Fruit fly (Drosophila melanogaster) whole organism, embryonic: ENCODE results near the gene CG32813.
A peak's percentile ranks its signal among the peaks of the same experiment; 100 is the strongest.

Experiments used
- Adf1 ChIP-seq: fragments of 200-800 bp; sonication (Bioruptor generic); IDR thresholded peaks from 2 replicates; pipeline ENCODE4 v1.3.6; 2022; ENCODE audit warnings: missing biosample characterization, missing genetic modification characterization
- CG10267 ChIP-seq: fragments of 200-800 bp; sonication (Bioruptor generic); optimal IDR thresholded peaks from 2 replicates; lab custom pipeline; 2018; ENCODE audit warnings: missing biosample characterization, mild to moderate bottlenecking, missing genetic modification characterization, moderate library complexity
- CG11085 ChIP-seq: fragments of 200-800 bp; sonication (Bioruptor generic); IDR thresholded peaks from 2 replicates; pipeline ENCODE4 v1.3.6; 2022; ENCODE audit warnings: missing biosample characterization, missing genetic modification characterization
- CG12155 ChIP-seq: fragments of 200-800 bp; sonication (Bioruptor generic); optimal IDR thresholded peaks from 3 replicates; lab custom pipeline; 2016; ENCODE audit warnings: missing biosample characterization, missing genetic modification characterization
- CG12769 ChIP-seq: fragments of 200-800 bp; sonication (Bioruptor generic); optimal IDR thresholded peaks from 2 replicates; lab custom pipeline; 2019; ENCODE audit warnings: missing biosample characterization, mild to moderate bottlenecking, missing genetic modification characterization, moderate library complexity
- CG1792 ChIP-seq: fragments of 200-800 bp; sonication (Bioruptor generic); optimal IDR thresholded peaks from 2 replicates; lab custom pipeline; 2016; ENCODE audit warnings: missing biosample characterization, missing genetic modification characterization
- CG18011 ChIP-seq: fragments of 200-800 bp; sonication (Bioruptor generic); optimal IDR thresholded peaks from 2 replicates; lab custom pipeline; 2017; ENCODE audit warnings: missing biosample characterization, missing genetic modification characterization, mild to moderate bottlenecking, moderate library complexity, missing genotype
- CG2116 ChIP-seq: fragments of 200-800 bp; sonication (Bioruptor generic); optimal IDR thresholded peaks from 3 replicates; lab custom pipeline; 2018; ENCODE audit warnings: missing biosample characterization, mild to moderate bottlenecking, missing genetic modification characterization
- CG34224 ChIP-seq: fragments of 200-800 bp; sonication (Bioruptor generic); IDR thresholded peaks from 3 replicates; pipeline ENCODE4 v1.3.6; 2022; ENCODE audit warnings: missing biosample characterization, missing genetic modification characterization; ENCODE audit not compliant: partially characterized antibody
- CG42726 ChIP-seq: fragments of 200-800 bp; sonication (Bioruptor generic); IDR thresholded peaks from 2 replicates; pipeline ENCODE4 v1.3.6; 2022; ENCODE audit warnings: missing biosample characterization, missing genetic modification characterization; ENCODE audit not compliant: partially characterized antibody
- CG4360 ChIP-seq: fragments of 200-800 bp; sonication (Bioruptor generic); IDR thresholded peaks from 2 replicates; pipeline ENCODE4 v1.3.6; 2022; ENCODE audit warnings: missing biosample characterization, missing genetic modification characterization
- CG5245 ChIP-seq: fragments of 200-800 bp; sonication (Bioruptor generic); optimal IDR thresholded peaks from 3 replicates; lab custom pipeline; 2016; ENCODE audit warnings: missing biosample characterization, missing genetic modification characterization
- CG6791 ChIP-seq: fragments of 200-800 bp; sonication (Bioruptor generic); IDR thresholded peaks from 3 replicates; pipeline ENCODE4 v1.3.6; 2022; ENCODE audit warnings: missing biosample characterization, missing genetic modification characterization; ENCODE audit not compliant: partially characterized antibody
- CG9797 ChIP-seq: fragments of 200-800 bp; sonication (Bioruptor generic); optimal IDR thresholded peaks from 3 replicates; lab custom pipeline; 2018; ENCODE audit warnings: missing biosample characterization, mild to moderate bottlenecking, missing genetic modification characterization
- CTCF ChIP-seq: fragments of 200-800 bp; sonication (Bioruptor generic); optimal IDR thresholded peaks from 2 replicates; lab custom pipeline; 2017; ENCODE audit warnings: missing biosample characterization, mild to moderate bottlenecking, missing genetic modification characterization, moderate library complexity
- D ChIP-seq, 2 experiments: fragments of 200-800 bp in 1 of 2; fragments of >200 bp in 1 of 2; sonication (Bioruptor generic) in 1 of 2; optimal IDR thresholded peaks; 2 replicates in 1 of 2; 3 replicates in 1 of 2; lab custom pipeline; 2017; ENCODE audit warnings: mild to moderate bottlenecking in 1 of 2, missing biosample characterization in 1 of 2, missing genetic modification characterization in 1 of 2, missing genetic modification reagents in 1 of 2
- E2f2 ChIP-seq: fragments of 200-800 bp; sonication (Bioruptor generic); IDR thresholded peaks from 2 replicates; pipeline ENCODE4 v1.3.6; 2022; ENCODE audit warnings: missing biosample characterization, missing genetic modification characterization
- Ets97D ChIP-seq: fragments of 200-800 bp; sonication (Bioruptor generic); optimal IDR thresholded peaks from 3 replicates; lab custom pipeline; 2016; ENCODE audit warnings: missing biosample characterization, missing genetic modification characterization
- GATAe ChIP-seq: fragments of 200-800 bp; sonication (Bioruptor generic); conservative IDR thresholded peaks from 2 replicates; pipeline ENCODE4 v1.3.6; 2022; ENCODE audit warnings: missing biosample characterization, missing genetic modification characterization
- HLH4C ChIP-seq: fragments of 200-800 bp; sonication (Bioruptor generic); IDR thresholded peaks from 3 replicates; pipeline ENCODE4 v1.3.6; 2022; ENCODE audit warnings: missing biosample characterization, missing genetic modification characterization; ENCODE audit not compliant: partially characterized antibody
- Nf-YC ChIP-seq: fragments of 200-800 bp; optimal IDR thresholded peaks from 3 replicates; lab custom pipeline; 2019; ENCODE audit warnings: missing biosample characterization, mild to moderate bottlenecking, missing genetic modification characterization, moderate library complexity
- Rx ChIP-seq: fragments of 200-800 bp; sonication (Bioruptor generic); IDR thresholded peaks from 2 replicates; pipeline ENCODE4 v1.3.6; 2022; ENCODE audit warnings: missing biosample characterization, missing genetic modification characterization
- Sry-δ ChIP-seq: fragments of 200-800 bp; sonication (Bioruptor generic); optimal IDR thresholded peaks from 2 replicates; lab custom pipeline; 2016; ENCODE audit warnings: missing biosample characterization, missing genetic modification characterization
- Tbp ChIP-seq: fragments of >200 bp; optimal IDR thresholded peaks from 2 replicates; lab custom pipeline; 2018; ENCODE audit warnings: missing biosample characterization, missing genetic modification characterization
- Xrp1 ChIP-seq: fragments of 200-800 bp; sonication (Bioruptor generic); IDR thresholded peaks from 2 replicates; pipeline ENCODE4 v1.3.6; 2022; ENCODE audit warnings: missing biosample characterization, missing genetic modification characterization
- cato ChIP-seq: fragments of 200-800 bp; sonication (Bioruptor generic); optimal IDR thresholded peaks from 2 replicates; lab custom pipeline; 2016; ENCODE audit warnings: missing biosample characterization, missing genetic modification characterization, borderline replicate concordance
- chinmo ChIP-seq: fragments of 200-800 bp; sonication (Bioruptor generic); IDR thresholded peaks from 4 replicates; pipeline ENCODE4 v1.3.6; 2022; ENCODE audit warnings: missing biosample characterization, missing genetic modification characterization; ENCODE audit not compliant: partially characterized antibody
- eve ChIP-seq, 2 experiments: fragments of >200 bp; optimal IDR thresholded peaks; 2 replicates each; lab custom pipeline; 2017; ENCODE audit warnings: missing biosample characterization in 2 of 2, missing genetic modification characterization in 2 of 2
- exex ChIP-seq: fragments of 200-800 bp; sonication (Bioruptor generic); optimal IDR thresholded peaks from 4 replicates; lab custom pipeline; 2018; ENCODE audit warnings: missing biosample characterization, mild to moderate bottlenecking, missing genetic modification characterization, moderate library complexity
- gcm ChIP-seq: fragments of 200-800 bp; sonication (Bioruptor generic); optimal IDR thresholded peaks from 2 replicates; lab custom pipeline; 2019; ENCODE audit warnings: missing biosample characterization, mild to moderate bottlenecking, missing genetic modification characterization, moderate library complexity
- gfzf ChIP-seq: fragments of 200-800 bp; sonication (Bioruptor generic); optimal IDR thresholded peaks from 2 replicates; lab custom pipeline; 2016; ENCODE audit warnings: missing biosample characterization, mild to moderate bottlenecking, missing genetic modification characterization, moderate library complexity
- ken ChIP-seq: fragments of 200-800 bp; sonication (Bioruptor generic); IDR thresholded peaks from 3 replicates; pipeline ENCODE4 v1.3.6; 2022; ENCODE audit warnings: missing biosample characterization, missing genetic modification characterization
- maf-S ChIP-seq: fragments of 200-800 bp; sonication (Bioruptor generic); optimal IDR thresholded peaks from 2 replicates; lab custom pipeline; 2016; ENCODE audit warnings: missing biosample characterization, missing genetic modification characterization
- mld ChIP-seq: fragments of 200-800 bp; sonication (Bioruptor generic); IDR thresholded peaks from 3 replicates; pipeline ENCODE4 v1.3.6; 2022; ENCODE audit warnings: missing biosample characterization, missing genetic modification characterization; ENCODE audit not compliant: partially characterized antibody
- nerfin-1 ChIP-seq: fragments of 200-800 bp; sonication (Bioruptor generic); optimal IDR thresholded peaks from 3 replicates; lab custom pipeline; 2019; ENCODE audit warnings: missing biosample characterization, mild to moderate bottlenecking, missing genetic modification characterization, moderate library complexity
- nom ChIP-seq: fragments of 200-800 bp; sonication (Bioruptor generic); optimal IDR thresholded peaks from 2 replicates; lab custom pipeline; 2017; ENCODE audit warnings: missing biosample characterization, missing genetic modification characterization, mild to moderate bottlenecking, moderate library complexity, missing genetic modification reagents
- onecut ChIP-seq: fragments of 200-800 bp; sonication (Bioruptor generic); IDR thresholded peaks from 2 replicates; pipeline ENCODE4 v1.3.6; 2022; ENCODE audit warnings: missing biosample characterization, missing genetic modification characterization
- sc ChIP-seq, 3 experiments: fragments of >200 bp in 2 of 3; fragments of 200-800 bp in 1 of 3; sonication (Bioruptor generic) in 1 of 3; optimal IDR thresholded peaks; 2 replicates in 2 of 3; 3 replicates in 1 of 3; lab custom pipeline; 2017; ENCODE audit warnings: mild to moderate bottlenecking in 1 of 3, missing biosample characterization in 1 of 3, missing genetic modification characterization in 1 of 3, missing genetic modification reagents in 1 of 3
- sim ChIP-seq: fragments of 200-800 bp; sonication (Bioruptor generic); IDR thresholded peaks from 2 replicates; pipeline ENCODE4 v1.3.6; 2022; ENCODE audit warnings: missing biosample characterization, missing genetic modification characterization
- stc ChIP-seq: fragments of 200-800 bp; sonication (Bioruptor generic); IDR thresholded peaks from 2 replicates; pipeline ENCODE4 v1.3.6; 2022; ENCODE audit warnings: missing biosample characterization, missing genetic modification characterization
- tgo ChIP-seq: fragments of 200-800 bp; sonication (Bioruptor generic); IDR thresholded peaks from 3 replicates; pipeline ENCODE4 v1.3.6; 2022; ENCODE audit warnings: missing biosample characterization, missing genetic modification characterization
- ttk ChIP-seq: fragments of 200-800 bp; sonication (Bioruptor generic); IDR thresholded peaks from 2 replicates; pipeline ENCODE4 v2.1.2; 2022; ENCODE audit warnings: missing biosample characterization, missing genetic modification characterization
- unpg ChIP-seq: fragments of 200-800 bp; sonication (Bioruptor generic); optimal IDR thresholded peaks from 3 replicates; lab custom pipeline; 2018; ENCODE audit warnings: missing biosample characterization, mild to moderate bottlenecking, missing genetic modification characterization, moderate library complexity
- wor ChIP-seq: fragments of 200-800 bp; sonication (Bioruptor generic); IDR thresholded peaks from 2 replicates; pipeline ENCODE4 v1.3.6; 2022; ENCODE audit warnings: missing biosample characterization, missing genetic modification characterization
- zen ChIP-seq: fragments of 200-800 bp; sonication (Bioruptor generic); optimal IDR thresholded peaks from 3 replicates; lab custom pipeline; 2018; ENCODE audit warnings: missing biosample characterization, mild to moderate bottlenecking, missing genetic modification characterization, moderate library complexity

CG32813 gene

dm6 chrX:1370104-1370802 lies 10.5 kb upstream of the CG32813 start, which contains the start of gene ssx (continued):
- TF ChIP-seq GATAe (GFP tag; lab: Robert Waterston, UW), result no peak
- peak; percentile 44; the same call in 1 of the 2 replicates for TF ChIP-seq Rx
- no peak for TF ChIP-seq CG18011 (GFP tag; lab: Kevin White, UChicago)
- no peak for TF ChIP-seq sc (optimal IDR thresholded peaks at IDR 0.05; lab: Kevin White, UChicago)
- TF ChIP-seq sc (GFP tag; optimal IDR thresholded peaks at IDR 0.05; lab: Kevin White, UChicago), result no peak
- no peak for TF ChIP-seq CTCF (GFP tag; lab: Kevin White, UChicago)
- TF ChIP-seq cato (GFP tag; lab: Kevin White, UChicago), result no peak
- no peak for TF ChIP-seq wor (GFP tag; lab: Robert Waterston, UW)
- TF ChIP-seq CG11085 (GFP tag; lab: Robert Waterston, UW), result peak; percentile 19; the same call in 1 of the 2 replicates
- peak; percentile 77; the same call in 1 of the 4 replicates for TF ChIP-seq chinmo (GFP tag; lab: Robert Waterston, UW)
- TF ChIP-seq CG12155, result no peak
- TF ChIP-seq stc (GFP tag; lab: Robert Waterston, UW), result peak; percentile 52
- no peak for TF ChIP-seq D (optimal IDR thresholded peaks at IDR 0.05; lab: Kevin White, UChicago)
- no peak for TF ChIP-seq D (GFP tag; optimal IDR thresholded peaks at IDR 0.05; lab: Kevin White, UChicago)
- TF ChIP-seq Sry-δ (GFP tag; lab: Kevin White, UChicago), result peak; percentile 83
- TF ChIP-seq Xrp1 (GFP tag; lab: Robert Waterston, UW), result peak; percentile 59
- peak; percentile 11; the same call in 1 of the 3 replicates for TF ChIP-seq ken (GFP tag; lab: Robert Waterston, UW)
- TF ChIP-seq CG34224, result peak; percentile 86

- peak; percentile 70 for TF ChIP-seq gcm (GFP tag; lab: Kevin White, UChicago)
- peak; percentile 54 for TF ChIP-seq CG4360 (GFP tag; lab: Robert Waterston, UW)
- no peak for TF ChIP-seq maf-S
- TF ChIP-seq CG18011 (GFP tag; lab: Kevin White, UChicago), result no peak
- TF ChIP-seq sim (GFP tag; lab: Robert Waterston, UW), result no peak
- TF ChIP-seq nerfin-1, result no peak
Observed at dm6 chrX:1372667-1373066, 8.0 kb upstream of the CG32813 start.

dm6 chrX:1375265-1375958 lies 5.3 kb upstream of the CG32813 start, which contains the start of gene AMPKalpha:
Gene AMPKalpha, plus strand, starts transcription at chrX:1375536.
- TF ChIP-seq Adf1 (GFP tag; lab: Robert Waterston, UW) (peak; percentile 8; the same call in 1 of the 2 replicates), CG42726 (GFP tag; lab: Robert Waterston, UW) (no peak), mld (GFP tag; lab: Robert Waterston, UW) (0 out of 3 replicates have a peak, but pooled peaks have one; percentile 30), nom (GFP tag; lab: Kevin White, UChicago) (no peak), unpg (no peak), CG10267 (tag; lab: Kevin White, UChicago) (peak; percentile 49), CG12769 (tag; lab: Kevin White, UChicago) (no peak), CG2116 (GFP tag; lab: Kevin White, UChicago) (peak; percentile 28), CG9797 (GFP tag; lab: Kevin White, UChicago) (peak; percentile 0), Nf-YC (tag; lab: Kevin White, UChicago) (no peak), onecut (GFP tag; lab: Robert Waterston, UW) (0 out of 2 replicates have a peak, but pooled peaks have one; percentile 21), tgo (GFP tag; lab: Robert Waterston, UW) (no peak), HLH4C (GFP tag; lab: Robert Waterston, UW) (0 out of 3 replicates have a peak, but pooled peaks have one; percentile 24), eve (GFP tag; optimal IDR thresholded peaks at IDR 0.05; lab: Kevin White, UChicago) (no peak), zen (no peak), Ets97D (GFP tag; lab: Kevin White, UChicago) (no peak), E2f2 (GFP tag; lab: Robert Waterston, UW) (peak; percentile 97), gfzf (peak; percentile 16), exex (tag; lab: Kevin White, UChicago) (peak; percentile 14), Tbp (no peak), CG6791 (peak; percentile 43; the same call in 1 of the 3 replicates), ttk (GFP tag; lab: Robert Waterston, UW) (no peak), CG5245 (GFP tag; lab: Kevin White, UChicago) (no peak), CG1792 (GFP tag; lab: Kevin White, UChicago) (no peak)
